Fruit fly (Drosophila melanogaster): ENCODE results near the gene CG6700.

DNA sequence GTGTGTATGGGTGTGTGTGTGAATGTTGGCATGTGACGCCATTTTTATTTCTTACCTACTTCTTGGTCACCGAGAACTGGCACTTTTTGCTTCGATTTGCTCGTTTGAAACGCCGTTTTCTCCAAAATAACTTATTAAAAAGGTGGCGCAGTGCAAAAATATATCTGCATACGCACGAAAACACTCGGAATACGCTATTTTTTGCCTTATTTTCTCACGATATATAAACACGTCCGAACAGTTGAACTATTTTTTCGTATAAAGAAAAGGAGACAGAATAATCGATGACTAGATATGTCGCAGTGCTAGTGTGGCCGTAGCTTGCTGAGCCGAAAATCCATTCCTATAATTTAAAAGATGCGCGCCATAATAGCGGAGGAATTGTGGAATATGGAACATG, at the start of gene CG6700:
- TF ChIP-seq CG8478 (optimal IDR thresholded peaks at IDR 0.05) = no peak
- TF ChIP-seq CTCF (optimal IDR thresholded peaks at IDR 0.05) = peak; percentile 12 to 19

All from S2 (cell line).